Worm (Caenorhabditis elegans): ENCODE measurements around the gene W06F12.2.

DNA sequence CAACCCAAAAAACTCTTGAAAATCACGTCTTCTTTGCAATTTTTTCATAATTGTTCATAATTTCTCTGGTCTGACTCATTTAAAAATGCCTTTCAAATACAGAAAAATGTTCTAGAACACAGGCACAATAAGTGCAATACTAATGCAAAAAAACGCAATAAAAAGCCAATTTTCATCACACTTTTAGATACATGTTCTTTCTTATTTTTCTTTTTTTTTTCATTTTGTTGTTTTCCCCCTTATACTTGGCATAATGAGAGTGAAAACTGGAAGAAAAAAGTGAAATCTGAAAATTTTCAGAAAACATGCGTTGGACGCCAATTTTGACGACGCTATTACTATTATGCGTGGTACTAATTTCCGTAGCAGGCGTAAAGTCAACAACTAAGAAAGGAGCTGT, 12.4 kb upstream of the W06F12.2 start, which contains the start of gene tyr-2:
- no peak for TF ChIP-seq ama-1 (optimal IDR thresholded peaks at IDR 0.05)
- no peak for TF ChIP-seq sea-1 (GFP tag; conservative IDR thresholded peaks at IDR 0.05)
- TF ChIP-seq ceh-13 (GFP tag; optimal IDR thresholded peaks at IDR 0.05): no peak
- TF ChIP-seq scrt-1 (GFP tag; IDR thresholded peaks at IDR 0.05): no peak
- TF ChIP-seq tbx-37 (GFP tag; conservative IDR thresholded peaks at IDR 0.05): no peak

Data from whole organism, early embryonic.